Worm (Caenorhabditis elegans): ENCODE results near the gene hdl-1.

Gene hdl-1

ce11 chrIV:11956387-11956786, 6.8 kb upstream of the hdl-1 start:
- TF ChIP-seq pqm-1 (tag; optimal IDR thresholded peaks at IDR 0.05): peak; percentile 50
- TF ChIP-seq Y22D7AL.16 (tag; optimal IDR thresholded peaks at IDR 0.05): no peak
- no peak for TF ChIP-seq elt-2 (tag; optimal IDR thresholded peaks at IDR 0.05)
- peak; percentile 37 for TF ChIP-seq unc-55 (GFP tag; optimal IDR thresholded peaks at IDR 0.05)
- TF ChIP-seq ceh-18 (tag; optimal IDR thresholded peaks at IDR 0.05): peak; percentile 85
- TF ChIP-seq hlh-30 (tag; optimal IDR thresholded peaks at IDR 0.05; ENCODE audit: insufficient read depth): peak; percentile 68

DNA sequence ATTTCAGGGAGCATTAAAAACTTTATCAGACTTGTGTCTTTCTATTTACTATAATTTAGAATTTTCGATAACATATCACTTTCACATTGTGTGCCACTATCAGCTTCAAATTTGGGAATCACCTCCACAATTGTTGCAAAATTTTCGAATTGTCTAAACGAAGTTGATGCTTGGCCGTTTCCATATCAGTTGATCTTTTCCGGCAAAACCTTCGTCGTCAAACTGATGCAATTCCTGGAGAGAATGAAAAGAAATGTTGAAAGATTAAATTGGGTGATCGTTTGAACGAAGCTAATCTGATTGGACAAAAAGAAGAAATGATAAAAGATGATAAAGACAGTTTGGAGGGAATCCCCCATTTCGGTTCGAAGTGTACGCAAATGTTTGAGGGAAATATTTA, 6.0 kb upstream of the hdl-1 start:
- TF ChIP-seq pha-2 (tag; optimal IDR thresholded peaks at IDR 0.05) (no peak), nhr-232 (tag; optimal IDR thresholded peaks at IDR 0.05) (no peak), ceh-22 (tag; optimal IDR thresholded peaks at IDR 0.05) (no peak), npax-4 (tag; optimal IDR thresholded peaks at IDR 0.05) (no peak), unc-3 (GFP tag; conservative IDR thresholded peaks at IDR 0.05) (no peak), unc-3 (tag; optimal IDR thresholded peaks at IDR 0.05) (no peak), ceh-9 (tag; optimal IDR thresholded peaks at IDR 0.05) (no peak), ceh-18 (tag; optimal IDR thresholded peaks at IDR 0.05) (no peak), ceh-30 (tag; optimal IDR thresholded peaks at IDR 0.05) (no peak), T23F11.4 (GFP tag; optimal IDR thresholded peaks at IDR 0.05) (no peak), tbx-2 (tag; optimal IDR thresholded peaks at IDR 0.05) (no peak), mec-3 (tag; optimal IDR thresholded peaks at IDR 0.05; ENCODE audit: borderline replicate concordance) (no peak), lin-11 (tag; optimal IDR thresholded peaks at IDR 0.05) (no peak), nhr-11 (tag; optimal IDR thresholded peaks at IDR 0.05) (no peak), ama-1 (optimal IDR thresholded peaks at IDR 0.05) (no peak), pat-9 (tag; optimal IDR thresholded peaks at IDR 0.05) (no peak), odd-2 (tag; optimal IDR thresholded peaks at IDR 0.05) (no peak), dve-1 (tag; optimal IDR thresholded peaks at IDR 0.05) (no peak), dmd-4 (tag; optimal IDR thresholded peaks at IDR 0.05; ENCODE audit: borderline replicate concordance) (no peak), elt-2 (tag; optimal IDR thresholded peaks at IDR 0.05) (no peak), ttx-3 (tag; optimal IDR thresholded peaks at IDR 0.05) (no peak)

DNA sequence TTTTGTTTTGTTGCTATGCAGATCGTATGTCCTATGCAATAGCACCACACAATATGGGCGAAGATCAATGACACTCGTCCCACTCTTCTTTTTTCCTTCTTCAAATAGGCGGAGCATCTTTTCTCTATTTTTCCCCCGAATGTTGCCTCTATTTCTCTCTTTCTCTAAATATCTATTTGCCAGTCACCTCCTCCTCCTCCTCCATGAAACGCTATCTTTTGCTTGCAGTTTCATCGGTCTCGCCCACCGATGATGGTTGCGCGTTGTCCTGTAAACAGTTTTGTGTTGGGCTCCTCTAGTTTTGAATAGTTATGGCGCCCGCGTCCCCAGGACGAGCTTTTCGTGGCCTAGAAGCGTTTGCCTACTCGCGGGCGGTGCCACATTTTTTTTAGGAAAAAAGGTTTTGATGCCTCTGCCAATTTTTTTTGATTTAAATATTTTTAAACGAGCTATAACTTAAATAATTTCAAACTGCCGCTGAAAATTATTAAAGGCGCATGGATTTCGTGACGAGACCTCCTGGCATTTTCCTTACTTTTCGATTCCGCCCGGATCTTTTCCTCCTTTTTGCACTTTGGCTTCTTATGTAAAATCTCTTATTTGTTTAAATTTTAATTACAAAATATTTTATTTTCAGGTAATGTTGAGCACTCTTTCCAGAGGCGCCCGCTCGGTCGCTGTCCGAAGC, 3.1 kb upstream of the hdl-1 start, which contains the start of gene gdh-1:
gdh-1 (plus strand) TSS at position 638 of the 688 bp plus-strand sequence.
- TF ChIP-seq ceh-24 (tag; optimal IDR thresholded peaks at IDR 0.05): no peak
- TF ChIP-seq ceh-18 (tag; optimal IDR thresholded peaks at IDR 0.05): peak; percentile 10

ce11 chrIV:11950270-11950669, 653 bp upstream of the hdl-1 start, which contains the start of gene tbx-36:
Gene tbx-36 (plus strand): TSS chrIV:11950570.
- TF ChIP-seq che-1 (tag; optimal IDR thresholded peaks at IDR 0.05): no peak
- no peak for TF ChIP-seq ceh-45 (GFP tag; IDR thresholded peaks at IDR 0.05)
- TF ChIP-seq fkh-6 (tag; optimal IDR thresholded peaks at IDR 0.05): no peak
- no peak for TF ChIP-seq ztf-16 (tag; optimal IDR thresholded peaks at IDR 0.05)
- TF ChIP-seq ahr-1 (tag; optimal IDR thresholded peaks at IDR 0.05): no peak
- TF ChIP-seq sox-2 (GFP tag; IDR thresholded peaks at IDR 0.05): no peak
- TF ChIP-seq pha-4 (tag; optimal IDR thresholded peaks at IDR 0.05): no peak

DNA sequence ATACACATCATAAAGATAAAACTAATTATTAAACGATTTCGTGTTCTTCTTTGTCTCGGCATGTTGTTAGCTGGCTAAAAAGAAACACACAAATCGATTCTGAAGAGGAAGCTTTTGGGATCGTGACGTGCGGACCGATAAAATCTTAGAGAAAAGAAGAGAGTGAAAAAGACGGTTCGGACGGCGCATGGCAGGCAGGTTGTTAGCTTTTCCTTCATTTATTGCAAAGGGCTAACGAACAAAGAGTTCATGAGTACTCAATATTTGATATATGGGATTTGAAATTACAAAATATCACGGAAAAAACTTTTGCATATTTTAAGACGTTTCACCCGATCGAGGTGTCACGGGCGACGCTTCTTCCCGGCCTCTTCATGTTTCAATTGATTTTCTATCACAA, 4.0 kb downstream of the hdl-1 start, which contains the start of gene ZK829.3:
ZK829.3 (minus strand) TSS at position 101 of the 400 bp plus-strand sequence.
- TF ChIP-seq C08G9.2 (tag; optimal IDR thresholded peaks at IDR 0.05): no peak
- TF ChIP-seq ref-2 (tag; optimal IDR thresholded peaks at IDR 0.05): no peak
- no peak for TF ChIP-seq elt-2 (tag; optimal IDR thresholded peaks at IDR 0.05)
- TF ChIP-seq dmd-4 (tag; optimal IDR thresholded peaks at IDR 0.05; ENCODE audit: borderline replicate concordance): no peak
- TF ChIP-seq ahr-1 (tag; optimal IDR thresholded peaks at IDR 0.05): no peak
- no peak for TF ChIP-seq rnt-1 (tag; optimal IDR thresholded peaks at IDR 0.05)
- TF ChIP-seq pha-2 (tag; optimal IDR thresholded peaks at IDR 0.05): no peak

Measured in whole organism, late embryonic.